Worm (Caenorhabditis elegans) whole organism, L4/young adult: ENCODE data around the gene C09G5.13.

ENCODE experiments used
- W03F9.2 ChIP-seq: fragments of 150-350 bp; optimal IDR thresholded peaks from 2 replicates; lab custom pipeline; 2014; ENCODE audit warnings: missing biosample characterization, missing genetic modification characterization
- him-1 ChIP-seq: sonication (generic microtip); optimal IDR thresholded peaks from 2 replicates; lab custom pipeline; 2016; ENCODE audit warnings: missing genotype, missing genetic modification reagents, missing genetic modification characterization, missing compliant biosample characterization

DNA sequence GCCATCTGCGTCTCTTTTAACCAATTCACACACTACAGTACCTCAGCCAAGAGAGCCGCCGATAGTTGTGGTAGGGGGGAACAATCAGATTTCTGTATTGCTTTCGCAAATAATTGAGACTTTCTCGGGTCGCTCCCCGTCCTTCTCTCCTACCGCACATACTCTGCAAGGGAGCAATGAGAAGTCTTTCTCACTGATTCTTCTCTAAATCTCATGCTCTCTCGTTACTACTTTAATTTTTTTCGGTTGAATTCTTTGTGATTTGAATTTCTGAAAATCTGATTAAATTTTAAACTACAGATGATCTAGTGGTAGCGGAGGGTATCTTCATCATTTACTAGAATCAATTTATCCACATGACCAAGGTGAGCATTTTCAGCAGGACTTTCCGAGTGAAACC, 41.9 kb upstream of the C09G5.13 start, which contains the start of gene ptb-1:
- TF ChIP-seq W03F9.2 (tag; lab: Kevin White, UChicago) (no peak), him-1 (tag; lab: Kevin White, UChicago) (no peak)
